Worm (Caenorhabditis elegans) whole organism, L1 larva: ENCODE data around the gene alh-3.

Source experiments
- C04F5.9 ChIP-seq: sonication (generic microtip); optimal IDR thresholded peaks from 2 replicates; lab custom pipeline; 2016; ENCODE audit warnings: missing genetic modification characterization, missing compliant biosample characterization
- F16B12.6 ChIP-seq: fragments of 150-350 bp; optimal IDR thresholded peaks from 2 replicates; lab custom pipeline; 2014; ENCODE audit warnings: missing biosample characterization, missing genetic modification characterization
- aha-1 ChIP-seq: fragments of 150-350 bp; optimal IDR thresholded peaks from 2 replicates; lab custom pipeline; 2014; ENCODE audit warnings: missing biosample characterization, missing genetic modification characterization
- ama-1 ChIP-seq: fragments of 150-350 bp; optimal IDR thresholded peaks from 2 replicates; lab custom pipeline; 2014
- blmp-1 ChIP-seq: fragments of 150-350 bp; optimal IDR thresholded peaks from 2 replicates; lab custom pipeline; 2014; ENCODE audit warnings: missing biosample characterization, missing genetic modification characterization
- ceh-63 ChIP-seq: fragments of 200-800 bp; sonication (Bioruptor generic); optimal IDR thresholded peaks from 2 replicates; lab custom pipeline; 2018; ENCODE audit warnings: mild to moderate bottlenecking, missing genetic modification characterization, missing compliant biosample characterization
- ceh-8 ChIP-seq: fragments of 200-800 bp; sonication (Bioruptor generic); optimal IDR thresholded peaks from 2 replicates; lab custom pipeline; 2018; ENCODE audit warnings: mild to moderate bottlenecking, missing genetic modification characterization, moderate library complexity, missing compliant biosample characterization
- ceh-82 ChIP-seq, 3 experiments: fragments of 150-350 bp in 1 of 3; sonication (generic microtip) in 2 of 3; optimal IDR thresholded peaks; 2 replicates each; lab custom pipeline; 2014 to 2017; ENCODE audit warnings: missing biosample characterization in 3 of 3, missing genetic modification characterization in 3 of 3
- ceh-90 ChIP-seq: sonication (generic microtip); optimal IDR thresholded peaks from 2 replicates; lab custom pipeline; 2016; ENCODE audit warnings: missing genetic modification characterization, missing compliant biosample characterization
- dpl-1 ChIP-seq, 3 experiments: fragments of 150-350 bp in 2 of 3; sonication (generic microtip) in 1 of 3; optimal IDR thresholded peaks; 2 replicates each; lab custom pipeline; 2014 to 2017; ENCODE audit warnings: missing biosample characterization in 3 of 3, missing genetic modification characterization in 3 of 3, missing genetic modification reagents in 3 of 3
- dsc-1 ChIP-seq: sonication (generic microtip); optimal IDR thresholded peaks from 2 replicates; lab custom pipeline; 2016; ENCODE audit warnings: mild to moderate bottlenecking, missing genetic modification characterization, missing compliant biosample characterization
- efl-1 ChIP-seq, 4 experiments: fragments of 150-350 bp; optimal IDR thresholded peaks in 3 of 4; peaks in 1 of 4; 1 replicate in 1 of 4; 2 replicates in 3 of 4; lab custom pipeline; 2014; ENCODE audit warnings: missing biosample characterization in 2 of 4, missing genetic modification characterization in 2 of 4, missing genetic modification reagents in 2 of 4
- efl-3 ChIP-seq: fragments of 200-800 bp; sonication (Bioruptor generic); optimal IDR thresholded peaks from 2 replicates; lab custom pipeline; 2018; ENCODE audit warnings: mild to moderate bottlenecking, missing genetic modification characterization, missing compliant biosample characterization
- egl-13 ChIP-seq: sonication (generic microtip); optimal IDR thresholded peaks from 2 replicates; lab custom pipeline; 2016; ENCODE audit warnings: missing genotype, missing genetic modification reagents, missing genetic modification characterization, missing compliant biosample characterization
- egl-27 ChIP-seq, 2 experiments: fragments of 150-350 bp in 1 of 2; sonication (generic microtip); optimal IDR thresholded peaks; 3 replicates each; lab custom pipeline; 2017 to 2018; ENCODE audit warnings: missing biosample characterization in 2 of 2, missing genetic modification characterization in 2 of 2, missing genetic modification reagents in 2 of 2
- elt-2 ChIP-seq: sonication (generic microtip); optimal IDR thresholded peaks from 2 replicates; lab custom pipeline; 2016; ENCODE audit warnings: missing genetic modification characterization, mild to moderate bottlenecking, inconsistent platforms, missing compliant biosample characterization, missing genetic modification reagents
- elt-3 ChIP-seq, 6 experiments: fragments of 150-350 bp in 1 of 6; sonication (generic microtip); optimal IDR thresholded peaks; 2 replicates each; lab custom pipeline; 2017 to 2018; ENCODE audit warnings: missing biosample characterization in 6 of 6, missing genetic modification characterization in 6 of 6, inconsistent platforms in 1 of 6
- fkh-4 ChIP-seq: sonication (generic microtip); optimal IDR thresholded peaks from 2 replicates; lab custom pipeline; 2016; ENCODE audit warnings: missing compliant biosample characterization, missing genetic modification characterization, borderline replicate concordance
- fkh-8 ChIP-seq: sonication (generic microtip); optimal IDR thresholded peaks from 2 replicates; lab custom pipeline; 2016; ENCODE audit warnings: mild to moderate bottlenecking, missing genetic modification characterization, missing compliant biosample characterization
- grh-1 ChIP-seq: fragments of 200-800 bp; sonication (Bioruptor generic); IDR thresholded peaks from 2 replicates; pipeline ENCODE4 v1.3.6; 2022; ENCODE audit warnings: missing genetic modification reagents, missing genetic modification characterization, missing compliant biosample characterization
- hlh-17 ChIP-seq: fragments of 200-800 bp; sonication (Bioruptor generic); optimal IDR thresholded peaks from 2 replicates; lab custom pipeline; 2018; ENCODE audit warnings: missing genetic modification characterization, mild to moderate bottlenecking, missing compliant biosample characterization, moderate library complexity, borderline replicate concordance
- irx-1 ChIP-seq: sonication (generic microtip); optimal IDR thresholded peaks from 2 replicates; lab custom pipeline; 2016; ENCODE audit warnings: missing genetic modification characterization, missing compliant biosample characterization
- jun-1 ChIP-seq: fragments of 150-350 bp; optimal IDR thresholded peaks from 2 replicates; lab custom pipeline; 2014; ENCODE audit warnings: missing biosample characterization, missing genetic modification reagents, missing genetic modification characterization
- lin-15B ChIP-seq: fragments of 150-350 bp; sonication (generic microtip); optimal IDR thresholded peaks from 3 replicates; lab custom pipeline; 2014; ENCODE audit warnings: missing biosample characterization, missing genetic modification characterization
- lin-39 ChIP-seq: fragments of 150-350 bp; optimal IDR thresholded peaks from 2 replicates; lab custom pipeline; 2014; ENCODE audit warnings: missing biosample characterization, missing genetic modification reagents, missing genetic modification characterization
- lsy-2 ChIP-seq, 2 experiments: fragments of 150-350 bp; optimal IDR thresholded peaks; 2 replicates each; lab custom pipeline; 2014; ENCODE audit warnings: missing biosample characterization in 2 of 2, missing genetic modification characterization in 2 of 2
- mab-9 ChIP-seq: fragments of 200-800 bp; sonication (Bioruptor generic); IDR thresholded peaks from 2 replicates; pipeline ENCODE4 v1.3.6; 2022; ENCODE audit warnings: missing genetic modification reagents, missing genetic modification characterization, missing compliant biosample characterization
- mdl-1 ChIP-seq, 2 experiments: fragments of 150-350 bp; optimal IDR thresholded peaks; 2 replicates each; lab custom pipeline; 2014 to 2017; ENCODE audit warnings: missing biosample characterization in 2 of 2, missing genetic modification characterization in 2 of 2, inconsistent platforms in 1 of 2
- nhr-19 ChIP-seq: fragments of 200-800 bp; sonication (Bioruptor generic); conservative IDR thresholded peaks from 2 replicates; pipeline ENCODE4 v1.3.6; 2022; ENCODE audit warnings: missing genetic modification characterization, missing compliant biosample characterization
- nhr-237 ChIP-seq: fragments of 150-350 bp; optimal IDR thresholded peaks from 2 replicates; lab custom pipeline; 2014; ENCODE audit warnings: missing biosample characterization, missing genetic modification characterization
- nhr-71 ChIP-seq: sonication (generic microtip); optimal IDR thresholded peaks from 2 replicates; lab custom pipeline; 2016; ENCODE audit warnings: mild to moderate bottlenecking, missing genetic modification characterization, moderate library complexity, missing compliant biosample characterization
- nhr-76 ChIP-seq: sonication (generic microtip); optimal IDR thresholded peaks from 2 replicates; lab custom pipeline; 2017; ENCODE audit warnings: missing biosample characterization, missing genetic modification characterization
- nhr-77 ChIP-seq: fragments of 150-350 bp; optimal IDR thresholded peaks from 2 replicates; lab custom pipeline; 2014; ENCODE audit warnings: missing biosample characterization, missing genetic modification characterization
- nhr-84 ChIP-seq: sonication (generic microtip); optimal IDR thresholded peaks from 2 replicates; lab custom pipeline; 2017; ENCODE audit warnings: missing biosample characterization, missing genetic modification characterization
- nhr-85 ChIP-seq: sonication (generic microtip); peaks from one replicate; lab custom pipeline; 2016; ENCODE audit warnings: missing genetic modification characterization, inconsistent platforms, missing compliant biosample characterization
- pax-3 ChIP-seq: fragments of 200-800 bp; sonication (Bioruptor generic); optimal IDR thresholded peaks from 2 replicates; lab custom pipeline; 2018; ENCODE audit warnings: mild to moderate bottlenecking, missing genetic modification characterization, moderate library complexity, missing compliant biosample characterization
- rnt-1 ChIP-seq: sonication (generic microtip); optimal IDR thresholded peaks from 2 replicates; lab custom pipeline; 2016; ENCODE audit warnings: mild to moderate bottlenecking, missing genetic modification characterization, moderate library complexity, missing compliant biosample characterization
- skn-1 ChIP-seq: fragments of 150-350 bp; optimal IDR thresholded peaks from 2 replicates; lab custom pipeline; 2014; ENCODE audit warnings: missing biosample characterization, missing genetic modification characterization
- snpc-4 ChIP-seq: fragments of 150-350 bp; optimal IDR thresholded peaks from 2 replicates; lab custom pipeline; 2014; ENCODE audit warnings: missing biosample characterization, missing genetic modification characterization
- snu-23 ChIP-seq: sonication (generic microtip); optimal IDR thresholded peaks from 2 replicates; lab custom pipeline; 2016; ENCODE audit warnings: missing genetic modification characterization, missing compliant biosample characterization
- sptf-1 ChIP-seq: fragments of 150-350 bp; optimal IDR thresholded peaks from 2 replicates; lab custom pipeline; 2014; ENCODE audit warnings: missing biosample characterization, missing genetic modification characterization
- swsn-7 ChIP-seq: sonication (generic microtip); optimal IDR thresholded peaks from 2 replicates; lab custom pipeline; 2016; ENCODE audit warnings: missing genetic modification characterization, missing compliant biosample characterization
- tbx-2 ChIP-seq: sonication (generic microtip); optimal IDR thresholded peaks from 2 replicates; lab custom pipeline; 2016; ENCODE audit warnings: missing genetic modification characterization, missing compliant biosample characterization
- unc-130 ChIP-seq: fragments of 150-350 bp; optimal IDR thresholded peaks from 2 replicates; lab custom pipeline; 2017; ENCODE audit warnings: missing biosample characterization, missing genetic modification characterization, inconsistent platforms
- unc-30 ChIP-seq: sonication (generic microtip); optimal IDR thresholded peaks from 2 replicates; lab custom pipeline; 2017; ENCODE audit warnings: missing biosample characterization, missing genetic modification characterization
- unc-86 ChIP-seq: sonication (generic microtip); optimal IDR thresholded peaks from 2 replicates; lab custom pipeline; 2016; ENCODE audit warnings: missing genetic modification characterization, missing compliant biosample characterization
- unc-98 ChIP-seq: fragments of 200-800 bp; sonication (Bioruptor generic); IDR thresholded peaks from 2 replicates; pipeline ENCODE4 v1.3.6; 2022; ENCODE audit warnings: missing genetic modification characterization, missing compliant biosample characterization
- xbp-1 ChIP-seq: sonication (generic microtip); optimal IDR thresholded peaks from 2 replicates; lab custom pipeline; 2016; ENCODE audit warnings: missing genetic modification characterization, missing compliant biosample characterization
- zag-1 ChIP-seq: fragments of 150-350 bp; optimal IDR thresholded peaks from 2 replicates; lab custom pipeline; 2014; ENCODE audit warnings: missing biosample characterization, missing genetic modification characterization
- ztf-11 ChIP-seq, 2 experiments: sonication (generic microtip); optimal IDR thresholded peaks; 2 replicates each; lab custom pipeline; 2016 to 2017; ENCODE audit warnings: missing genetic modification characterization in 2 of 2, missing biosample characterization in 1 of 2, missing compliant biosample characterization in 1 of 2
- ztf-4 ChIP-seq: fragments of 150-350 bp; optimal IDR thresholded peaks from 2 replicates; lab custom pipeline; 2014; ENCODE audit warnings: missing biosample characterization, missing genetic modification characterization

Gene alh-3

ce11 chrIV:11026648-11027047, 4.2 kb downstream of the alh-3 start (continued):
- TF ChIP-seq unc-30 (tag; lab: Kevin White, UChicago) (no peak), grh-1 (GFP tag; lab: Robert Waterston, UW) (no peak), nhr-85 (tag; lab: Kevin White, UChicago) (no peak), aha-1 (tag; lab: Kevin White, UChicago) (no peak), swsn-7 (tag; lab: Kevin White, UChicago) (peak; percentile 66), lin-39 (no peak), nhr-71 (tag; lab: Kevin White, UChicago) (peak; percentile 65), F16B12.6 (peak; percentile 80), efl-3 (GFP tag; lab: Kevin White, UChicago) (no peak), zag-1 (tag; lab: Kevin White, UChicago) (no peak), nhr-84 (tag; lab: Kevin White, UChicago) (no peak), xbp-1 (tag; lab: Kevin White, UChicago) (peak; percentile 62), dpl-1 (GFP tag; optimal IDR thresholded peaks at IDR 0.05; lab: Kevin White, UChicago) (peak in 2 of 3 experiments; percentile 28 to 36), egl-13 (tag; lab: Kevin White, UChicago) (peak; percentile 10), mab-9 (GFP tag; lab: Robert Waterston, UW) (no peak), irx-1 (tag; lab: Kevin White, UChicago) (no peak), nhr-76 (tag; lab: Kevin White, UChicago) (no peak), lsy-2 (tag; optimal IDR thresholded peaks at IDR 0.05; lab: Kevin White, UChicago) (peak; percentile 59 to 69), elt-3 (tag; optimal IDR thresholded peaks at IDR 0.05; lab: Kevin White, UChicago) (no peak), lin-15B (tag; lab: Kevin White, UChicago) (peak; percentile 6), ceh-63 (GFP tag; lab: Kevin White, UChicago) (no peak), mdl-1 (tag; optimal IDR thresholded peaks at IDR 0.05; lab: Kevin White, UChicago) (no peak), sptf-1 (tag; lab: Kevin White, UChicago) (no peak), dsc-1 (tag; lab: Kevin White, UChicago) (peak; percentile 38), ceh-90 (tag; lab: Kevin White, UChicago) (no peak), C04F5.9 (tag; lab: Kevin White, UChicago) (no peak), snu-23 (peak; percentile 66)

ce11 chrIV:11027560-11027959, 5.2 kb downstream of the alh-3 start:
- peak; percentile 71 for TF ChIP-seq nhr-77 (tag; lab: Kevin White, UChicago)
- TF ChIP-seq egl-27 (tag; optimal IDR thresholded peaks at IDR 0.05; lab: Kevin White, UChicago) = peak; percentile 46 to 69
- peak; percentile 81 for TF ChIP-seq nhr-19
- peak; percentile 10 for TF ChIP-seq snpc-4 (tag; lab: Kevin White, UChicago)
- TF ChIP-seq dpl-1 (GFP tag; optimal IDR thresholded peaks at IDR 0.05; lab: Kevin White, UChicago) = peak; percentile 45 to 49 (median 47)
- TF ChIP-seq ztf-4 (tag; lab: Kevin White, UChicago) = peak; percentile 92
- TF ChIP-seq ceh-8 (GFP tag; lab: Kevin White, UChicago) = no peak
- TF ChIP-seq nhr-85 (tag; lab: Kevin White, UChicago) = peak; percentile 90
- TF ChIP-seq aha-1 (tag; lab: Kevin White, UChicago) = no peak
- peak; percentile 70 for TF ChIP-seq jun-1
- TF ChIP-seq ztf-11 (tag; optimal IDR thresholded peaks at IDR 0.05; lab: Kevin White, UChicago) = peak in 1 of 2 experiments; percentile 73
- peak; percentile 62 to 66 for TF ChIP-seq efl-1 (optimal IDR thresholded peaks at IDR 0.05; lab: Kevin White, UChicago)
- TF ChIP-seq efl-1 (GFP tag; optimal IDR thresholded peaks at IDR 0.05 in 1 of 2; lab: Kevin White, UChicago) = peak; percentile 15 to 91
- peak; percentile 90 for TF ChIP-seq skn-1 (tag; lab: Kevin White, UChicago)
- TF ChIP-seq unc-86 (tag; lab: Kevin White, UChicago) = peak; percentile 72
- peak; percentile 73 for TF ChIP-seq nhr-237 (tag; lab: Kevin White, UChicago)
- TF ChIP-seq ama-1 = peak; percentile 65
- peak; percentile 90 for TF ChIP-seq swsn-7 (tag; lab: Kevin White, UChicago)
- peak; percentile 64 for TF ChIP-seq egl-13 (tag; lab: Kevin White, UChicago)
- peak; percentile 9 for TF ChIP-seq elt-2 (tag; lab: Kevin White, UChicago)
- TF ChIP-seq unc-130 (tag; lab: Kevin White, UChicago) = peak; percentile 11
- peak; percentile 78 for TF ChIP-seq tbx-2 (tag; lab: Kevin White, UChicago)
- peak; percentile 78 to 81 for TF ChIP-seq lsy-2 (tag; optimal IDR thresholded peaks at IDR 0.05; lab: Kevin White, UChicago)
- peak; percentile 82 for TF ChIP-seq xbp-1 (tag; lab: Kevin White, UChicago)
- TF ChIP-seq blmp-1 = peak; percentile 77
- TF ChIP-seq fkh-8 = peak; percentile 68
- TF ChIP-seq unc-98 = no peak
- peak; percentile 77 for TF ChIP-seq rnt-1
- peak; percentile 39 to 70 (median 65) for TF ChIP-seq ceh-82 (tag; optimal IDR thresholded peaks at IDR 0.05; lab: Kevin White, UChicago)
- peak in 1 of 2 experiments; percentile 72 for TF ChIP-seq mdl-1 (tag; optimal IDR thresholded peaks at IDR 0.05; lab: Kevin White, UChicago)
- TF ChIP-seq fkh-4 (tag; lab: Kevin White, UChicago) = no peak
- no peak for TF ChIP-seq pax-3 (tag; lab: Kevin White, UChicago)
- TF ChIP-seq hlh-17 (GFP tag; lab: Kevin White, UChicago) = no peak
